Fruit fly (Drosophila melanogaster) whole organism, embryonic: ENCODE measurements around the gene CG9855.
A peak's percentile ranks its signal among the peaks of the same experiment; 100 is the strongest.

ENCODE experiments used
- Blimp-1 ChIP-seq: fragments of 200-800 bp; sonication (Bioruptor generic); optimal IDR thresholded peaks from 3 replicates; lab custom pipeline; 2018; ENCODE audit warnings: missing biosample characterization, missing genetic modification characterization, mild to moderate bottlenecking, moderate library complexity, missing genetic modification reagents
- Bteb2 ChIP-seq: fragments of 200-800 bp; sonication (Bioruptor generic); optimal IDR thresholded peaks from 2 replicates; lab custom pipeline; 2016; ENCODE audit warnings: missing biosample characterization, missing genetic modification characterization
- CG10431 ChIP-seq: fragments of 200-800 bp; sonication (Bioruptor generic); optimal IDR thresholded peaks from 3 replicates; lab custom pipeline; 2018; ENCODE audit warnings: missing biosample characterization, mild to moderate bottlenecking, missing genetic modification characterization
- CG11723 ChIP-seq: fragments of 200-800 bp; sonication (Bioruptor generic); optimal IDR thresholded peaks from 2 replicates; lab custom pipeline; 2017; ENCODE audit warnings: missing biosample characterization, mild to moderate bottlenecking, missing genetic modification characterization
- CG12769 ChIP-seq: fragments of 200-800 bp; sonication (Bioruptor generic); optimal IDR thresholded peaks from 2 replicates; lab custom pipeline; 2019; ENCODE audit warnings: missing biosample characterization, mild to moderate bottlenecking, missing genetic modification characterization, moderate library complexity
- CG17186 ChIP-seq: fragments of 200-800 bp; sonication (Bioruptor generic); optimal IDR thresholded peaks from 3 replicates; lab custom pipeline; 2017; ENCODE audit warnings: missing biosample characterization, missing genetic modification reagents, missing genetic modification characterization
- CG17359 ChIP-seq: fragments of 200-800 bp; sonication (Bioruptor generic); optimal IDR thresholded peaks from 3 replicates; lab custom pipeline; 2018; ENCODE audit warnings: missing biosample characterization, mild to moderate bottlenecking, missing genetic modification characterization, moderate library complexity
- CG18262 ChIP-seq: fragments of 200-800 bp; optimal IDR thresholded peaks from 3 replicates; lab custom pipeline; 2019; ENCODE audit warnings: missing biosample characterization, mild to moderate bottlenecking, missing genetic modification characterization, moderate library complexity
- CG3163 ChIP-seq: fragments of 200-800 bp; sonication (Bioruptor generic); optimal IDR thresholded peaks from 3 replicates; lab custom pipeline; 2016; ENCODE audit warnings: missing biosample characterization, missing genetic modification characterization
- CG32772 ChIP-seq: fragments of 200-800 bp; sonication (Bioruptor generic); IDR thresholded peaks from 2 replicates; pipeline ENCODE4 v1.3.6; 2022; ENCODE audit warnings: missing biosample characterization, missing genetic modification characterization
- CG3847 ChIP-seq: fragments of 200-800 bp; sonication (Bioruptor generic); IDR thresholded peaks from 2 replicates; pipeline ENCODE4 v1.3.6; 2022; ENCODE audit warnings: missing biosample characterization, missing genetic modification characterization
- CG5180 ChIP-seq: fragments of 200-800 bp; sonication (Bioruptor generic); optimal IDR thresholded peaks from 3 replicates; lab custom pipeline; 2017; ENCODE audit warnings: missing biosample characterization, missing genetic modification characterization, mild to moderate bottlenecking, moderate library complexity, missing genetic modification reagents
- CG8290 ChIP-seq, 3 experiments: fragments of 200-800 bp; sonication (Bioruptor generic); optimal IDR thresholded peaks; 2 replicates each; lab custom pipeline; 2016 to 2019; ENCODE audit warnings: missing biosample characterization in 3 of 3, missing genetic modification characterization in 3 of 3, mild to moderate bottlenecking in 2 of 3, moderate library complexity in 1 of 3
- CG9215 ChIP-seq: fragments of 200-800 bp; sonication (Bioruptor generic); IDR thresholded peaks from 2 replicates; pipeline ENCODE4 v1.3.6; 2022; ENCODE audit warnings: missing biosample characterization, missing genetic modification characterization
- CTCF ChIP-seq: fragments of 200-800 bp; sonication (Bioruptor generic); optimal IDR thresholded peaks from 2 replicates; lab custom pipeline; 2017; ENCODE audit warnings: missing biosample characterization, mild to moderate bottlenecking, missing genetic modification characterization, moderate library complexity
- Deaf1 ChIP-seq: fragments of 200-800 bp; optimal IDR thresholded peaks from 3 replicates; lab custom pipeline; 2019; ENCODE audit warnings: missing biosample characterization, mild to moderate bottlenecking, missing genetic modification characterization, moderate library complexity
- Dip3 ChIP-seq: fragments of 200-800 bp; sonication (Bioruptor generic); optimal IDR thresholded peaks from 3 replicates; lab custom pipeline; 2016; ENCODE audit warnings: missing biosample characterization, missing genetic modification characterization
- Dref ChIP-seq: fragments of 200-800 bp; sonication (Bioruptor generic); IDR thresholded peaks from 2 replicates; pipeline ENCODE4 v1.3.6; 2022; ENCODE audit warnings: missing biosample characterization, missing genetic modification characterization
- Eip74EF ChIP-seq, 2 experiments: fragments of 200-800 bp in 1 of 2; fragments of >200 bp in 1 of 2; sonication (Bioruptor generic) in 1 of 2; optimal IDR thresholded peaks; 2 replicates each; lab custom pipeline; 2017 to 2019; ENCODE audit warnings: missing biosample characterization in 2 of 2, missing genetic modification characterization in 2 of 2, mild to moderate bottlenecking in 1 of 2, moderate library complexity in 1 of 2
- Hmx ChIP-seq: fragments of 200-800 bp; sonication (Bioruptor generic); optimal IDR thresholded peaks from 2 replicates; lab custom pipeline; 2016; ENCODE audit warnings: missing biosample characterization, missing genetic modification characterization
- MBD-R2 ChIP-seq: fragments of 200-800 bp; sonication (Bioruptor generic); IDR thresholded peaks from 2 replicates; pipeline ENCODE4 v1.3.6; 2022; ENCODE audit warnings: missing biosample characterization, missing genetic modification characterization
- Med ChIP-seq: fragments of 200-800 bp; sonication (Bioruptor generic); peaks from one replicate; lab custom pipeline; 2016; ENCODE audit warnings: missing biosample characterization, missing genetic modification characterization, mild to moderate bottlenecking, inconsistent platforms, moderate library complexity
- Poxn ChIP-seq: fragments of 200-800 bp; sonication (Bioruptor generic); IDR thresholded peaks from 2 replicates; pipeline ENCODE4 v1.3.6; 2022; ENCODE audit warnings: missing biosample characterization, missing genetic modification characterization
- Scr ChIP-seq: fragments of 200-800 bp; sonication (Bioruptor generic); IDR thresholded peaks from 2 replicates; pipeline ENCODE4 v1.3.6; 2022; ENCODE audit warnings: missing biosample characterization, missing genetic modification characterization; ENCODE audit not compliant: partially characterized antibody
- Spps ChIP-seq: fragments of 200-800 bp; sonication (Bioruptor generic); optimal IDR thresholded peaks from 2 replicates; lab custom pipeline; 2018; ENCODE audit warnings: missing biosample characterization, mild to moderate bottlenecking, missing genetic modification characterization
- Sry-β ChIP-seq: fragments of 200-800 bp; sonication (Bioruptor generic); optimal IDR thresholded peaks from 2 replicates; lab custom pipeline; 2018; ENCODE audit warnings: missing biosample characterization, mild to moderate bottlenecking, missing genetic modification characterization, moderate library complexity
- Vsx1 ChIP-seq: fragments of 200-800 bp; sonication (Bioruptor generic); optimal IDR thresholded peaks from 2 replicates; lab custom pipeline; 2017; ENCODE audit warnings: missing biosample characterization, mild to moderate bottlenecking, missing genetic modification characterization, missing genetic modification reagents
- amos ChIP-seq: fragments of 200-800 bp; sonication (Bioruptor generic); IDR thresholded peaks from 2 replicates; pipeline ENCODE4 v1.3.6; 2022; ENCODE audit warnings: missing biosample characterization, missing genetic modification characterization; ENCODE audit not compliant: partially characterized antibody
- cad ChIP-seq: fragments of >200 bp; optimal IDR thresholded peaks from 2 replicates; lab custom pipeline; 2017; ENCODE audit warnings: missing biosample characterization, missing genetic modification characterization
- cg ChIP-seq: fragments of 200-800 bp; sonication (Bioruptor generic); optimal IDR thresholded peaks from 3 replicates; lab custom pipeline; 2019; ENCODE audit warnings: missing biosample characterization, mild to moderate bottlenecking, missing genetic modification characterization, moderate library complexity
- ci ChIP-seq: fragments of 200-800 bp; sonication (Bioruptor generic); IDR thresholded peaks from 3 replicates; pipeline ENCODE4 v1.3.6; 2022; ENCODE audit warnings: missing biosample characterization, missing genetic modification characterization
- dmrt11E ChIP-seq: fragments of 200-800 bp; sonication (Bioruptor generic); optimal IDR thresholded peaks from 3 replicates; lab custom pipeline; 2018; ENCODE audit warnings: missing biosample characterization, mild to moderate bottlenecking, missing genetic modification characterization, moderate library complexity
- exex ChIP-seq: fragments of 200-800 bp; sonication (Bioruptor generic); optimal IDR thresholded peaks from 4 replicates; lab custom pipeline; 2018; ENCODE audit warnings: missing biosample characterization, mild to moderate bottlenecking, missing genetic modification characterization, moderate library complexity
- hkb ChIP-seq, 2 experiments: fragments of 200-800 bp in 1 of 2; fragments of >200 bp in 1 of 2; sonication (Bioruptor generic) in 1 of 2; IDR thresholded peaks in 1 of 2; optimal IDR thresholded peaks in 1 of 2; 2 replicates each; pipeline versions ENCODE4 v1.3.6 to Lab custom; 2017 to 2022; ENCODE audit warnings: missing biosample characterization in 1 of 2, missing genetic modification characterization in 1 of 2
- jing ChIP-seq: fragments of 200-800 bp; sonication (Bioruptor generic); optimal IDR thresholded peaks from 2 replicates; lab custom pipeline; 2018; ENCODE audit warnings: missing biosample characterization, mild to moderate bottlenecking, missing genetic modification characterization
- kni ChIP-seq: fragments of 200-800 bp; sonication (Bioruptor generic); optimal IDR thresholded peaks from 3 replicates; lab custom pipeline; 2017; ENCODE audit warnings: mild to moderate bottlenecking, missing biosample characterization, missing genetic modification reagents, missing genetic modification characterization
- nerfin-1 ChIP-seq: fragments of 200-800 bp; sonication (Bioruptor generic); optimal IDR thresholded peaks from 3 replicates; lab custom pipeline; 2019; ENCODE audit warnings: missing biosample characterization, mild to moderate bottlenecking, missing genetic modification characterization, moderate library complexity
- nerfin-2 ChIP-seq: fragments of 200-800 bp; sonication (Bioruptor generic); IDR thresholded peaks from 2 replicates; pipeline ENCODE4 v1.3.6; 2022; ENCODE audit warnings: missing biosample characterization, missing genetic modification characterization; ENCODE audit not compliant: partially characterized antibody
- prd ChIP-seq, 3 experiments: fragments of >200 bp in 2 of 3; fragments of 200-800 bp in 1 of 3; sonication (Bioruptor generic) in 1 of 3; optimal IDR thresholded peaks in 2 of 3; IDR thresholded peaks in 1 of 3; 2 replicates in 2 of 3; 3 replicates in 1 of 3; pipeline versions ENCODE4 v1.3.6 to Lab custom; 2017 to 2022; ENCODE audit warnings: missing biosample characterization in 1 of 3, missing genetic modification characterization in 1 of 3
- ranshi ChIP-seq: fragments of 200-800 bp; sonication (Bioruptor generic); IDR thresholded peaks from 2 replicates; pipeline ENCODE4 v1.3.6; 2022; ENCODE audit warnings: missing biosample characterization, missing genetic modification characterization
- sd ChIP-seq: fragments of 200-800 bp; sonication (Bioruptor generic); optimal IDR thresholded peaks from 3 replicates; lab custom pipeline; 2018; ENCODE audit warnings: missing biosample characterization, mild to moderate bottlenecking, missing genetic modification characterization, moderate library complexity
- sr ChIP-seq: fragments of 200-800 bp; sonication (Bioruptor generic); IDR thresholded peaks from 3 replicates; pipeline ENCODE4 v1.3.6; 2022; ENCODE audit warnings: missing biosample characterization, missing genetic modification characterization
- tio ChIP-seq: fragments of 200-800 bp; sonication (Bioruptor generic); optimal IDR thresholded peaks from 2 replicates; lab custom pipeline; 2017; ENCODE audit warnings: missing biosample characterization, missing genetic modification characterization, inconsistent platforms
- wor ChIP-seq: fragments of 200-800 bp; sonication (Bioruptor generic); IDR thresholded peaks from 2 replicates; pipeline ENCODE4 v1.3.6; 2022; ENCODE audit warnings: missing biosample characterization, missing genetic modification characterization
- z ChIP-seq: fragments of 200-800 bp; sonication (Bioruptor generic); IDR thresholded peaks from 3 replicates; pipeline ENCODE4 v1.3.6; 2022; ENCODE audit warnings: missing biosample characterization, missing genetic modification characterization

Gene CG9855

DNA sequence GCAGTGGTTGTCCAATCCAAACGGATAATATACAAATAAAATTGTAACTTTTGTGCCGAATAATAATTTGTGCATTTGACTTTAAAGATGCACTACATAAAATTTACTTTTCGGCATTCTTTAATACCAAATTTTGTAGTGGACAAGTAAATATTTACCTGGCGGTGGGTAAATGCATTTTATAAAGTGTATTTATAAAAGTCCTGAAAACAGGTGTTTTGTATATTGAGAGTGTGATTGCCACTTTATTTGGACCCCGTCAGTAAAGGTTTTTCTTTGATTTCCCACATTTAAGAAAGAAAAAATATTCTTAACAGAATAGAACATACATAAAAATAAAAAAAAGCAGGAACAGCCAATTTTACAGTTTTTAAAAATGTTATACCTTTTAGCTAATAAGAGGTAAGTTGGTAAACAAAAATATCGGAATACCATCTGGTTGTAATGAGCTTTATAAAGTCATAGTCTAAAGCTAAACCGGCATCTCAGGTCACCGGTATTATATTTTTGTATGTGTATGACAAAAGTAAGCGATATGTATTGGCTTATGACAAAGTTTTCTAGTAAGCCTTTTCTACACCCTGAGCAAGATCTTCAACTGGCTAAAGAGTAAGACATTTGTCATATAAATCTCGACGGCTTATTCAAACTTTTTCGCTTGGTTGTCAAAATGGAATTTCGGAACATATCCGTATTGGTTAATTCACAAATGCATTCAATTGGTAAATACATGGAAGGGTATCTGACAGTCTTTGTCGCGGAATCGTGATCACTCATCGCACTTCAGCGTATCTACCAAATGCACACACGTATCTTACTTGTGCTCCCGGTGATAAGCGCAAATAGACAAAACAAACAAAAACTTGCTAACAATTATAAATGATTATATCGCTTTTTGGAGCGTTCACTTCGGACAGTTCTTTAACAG is 2.8 kb downstream of the CG9855 start (continued):
- peak; percentile 41 for TF ChIP-seq Spps (tag; lab: Kevin White, UChicago)
- TF ChIP-seq Hmx (GFP tag; lab: Kevin White, UChicago), result peak; percentile 18
- TF ChIP-seq Poxn (GFP tag; lab: Robert Waterston, UW), result no peak
- TF ChIP-seq Sry-β (GFP tag; lab: Kevin White, UChicago), result peak; percentile 70

DNA sequence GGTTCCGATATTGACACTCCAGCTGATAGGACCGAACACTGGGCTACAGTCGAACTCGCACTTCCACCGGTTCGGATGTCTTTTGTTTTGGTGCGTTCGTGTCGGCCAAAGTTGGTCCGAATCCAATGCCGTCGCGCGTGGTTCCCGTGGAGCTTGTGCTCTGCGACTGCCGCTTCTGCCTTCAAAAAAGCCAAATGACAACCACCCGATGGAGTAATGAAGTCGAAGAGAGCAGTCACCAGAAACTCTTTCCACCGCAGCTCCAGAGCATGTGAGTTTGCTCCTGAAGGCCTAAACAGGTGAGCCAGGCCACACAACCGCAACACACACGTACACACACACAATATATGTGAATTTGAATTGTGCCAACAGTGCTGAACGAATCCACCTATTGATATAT is 3.6 kb downstream of the CG9855 start, which contains the start of gene CG34112:
Gene CG34112 (minus strand): TSS at position 143 of the 400 bp plus-strand sequence.
- 0 out of 3 replicates have a peak, but pooled peaks have one; percentile 34 for TF ChIP-seq ci (GFP tag; lab: Robert Waterston, UW)
- TF ChIP-seq kni (GFP tag; lab: Kevin White, UChicago), result no peak
- TF ChIP-seq Bteb2 (GFP tag; lab: Kevin White, UChicago), result no peak
- TF ChIP-seq jing, result no peak
- no peak for TF ChIP-seq CG17186 (GFP tag; lab: Kevin White, UChicago)
- TF ChIP-seq Deaf1 (tag; lab: Kevin White, UChicago), result peak; percentile 78
- TF ChIP-seq hkb (optimal IDR thresholded peaks at IDR 0.05; lab: Kevin White, UChicago), result no peak
- 0 out of 2 replicates have a peak, but pooled peaks have one; percentile 13 for TF ChIP-seq hkb (GFP tag; IDR thresholded peaks at IDR 0.05; lab: Robert Waterston, UW)
- no peak for TF ChIP-seq Blimp-1
- TF ChIP-seq z (GFP tag; lab: Robert Waterston, UW), result no peak
- no peak for TF ChIP-seq Dref (GFP tag; lab: Robert Waterston, UW)
- TF ChIP-seq CG17359 (tag; lab: Kevin White, UChicago), result peak; percentile 1
- TF ChIP-seq CG5180 (GFP tag; lab: Kevin White, UChicago), result peak; percentile 83
- TF ChIP-seq prd (optimal IDR thresholded peaks at IDR 0.05; lab: Kevin White, UChicago), result no peak
- no peak for TF ChIP-seq prd (GFP tag; IDR thresholded peaks at IDR 0.05; lab: Robert Waterston, UW)
- TF ChIP-seq wor (GFP tag; lab: Robert Waterston, UW), result no peak
- TF ChIP-seq Dip3 (GFP tag; lab: Kevin White, UChicago), result no peak
- no peak for TF ChIP-seq CG32772 (GFP tag; lab: Robert Waterston, UW)
- peak; percentile 57 for TF ChIP-seq Med (GFP tag; lab: Kevin White, UChicago)
- TF ChIP-seq amos, result no peak
- TF ChIP-seq MBD-R2 (GFP tag; lab: Robert Waterston, UW), result no peak
- TF ChIP-seq Eip74EF (GFP tag; optimal IDR thresholded peaks at IDR 0.05; lab: Kevin White, UChicago), result no peak
- no peak for TF ChIP-seq nerfin-1
- no peak for TF ChIP-seq tio (GFP tag; lab: Kevin White, UChicago)
- no peak for TF ChIP-seq sr
- no peak for TF ChIP-seq exex (tag; lab: Kevin White, UChicago)
- peak; percentile 32 for TF ChIP-seq cg (GFP tag; lab: Kevin White, UChicago)
- TF ChIP-seq ranshi, result no peak
- peak; percentile 88 for TF ChIP-seq CG12769 (tag; lab: Kevin White, UChicago)
- TF ChIP-seq dmrt11E, result no peak
- no peak for TF ChIP-seq CG18262
- TF ChIP-seq CG3847 (GFP tag; lab: Robert Waterston, UW), result no peak
- TF ChIP-seq CG3163 (GFP tag; lab: Kevin White, UChicago), result peak; percentile 17
- TF ChIP-seq CG8290 (GFP tag; optimal IDR thresholded peaks at IDR 0.05; lab: Kevin White, UChicago), result no peak
- peak in 1 of 2 experiments; percentile 33 for TF ChIP-seq CG8290 (tag; optimal IDR thresholded peaks at IDR 0.05; lab: Kevin White, UChicago)
- no peak for TF ChIP-seq CG11723
- no peak for TF ChIP-seq CTCF (GFP tag; lab: Kevin White, UChicago)
- TF ChIP-seq sd (tag; lab: Kevin White, UChicago), result no peak
- no peak for TF ChIP-seq CG10431 (GFP tag; lab: Kevin White, UChicago)
- TF ChIP-seq CG9215, result no peak
- TF ChIP-seq Scr (GFP tag; lab: Robert Waterston, UW), result no peak
- TF ChIP-seq Vsx1 (GFP tag; lab: Kevin White, UChicago), result no peak
- TF ChIP-seq nerfin-2 (GFP tag; lab: Robert Waterston, UW), result no peak
- no peak for TF ChIP-seq cad (GFP tag; lab: Kevin White, UChicago)
